Fruit fly (Drosophila melanogaster): ENCODE measurements around the gene CG9555.
A peak's percentile ranks its signal among the peaks of the same experiment; 100 is the strongest.

The CG9555 gene

DNA sequence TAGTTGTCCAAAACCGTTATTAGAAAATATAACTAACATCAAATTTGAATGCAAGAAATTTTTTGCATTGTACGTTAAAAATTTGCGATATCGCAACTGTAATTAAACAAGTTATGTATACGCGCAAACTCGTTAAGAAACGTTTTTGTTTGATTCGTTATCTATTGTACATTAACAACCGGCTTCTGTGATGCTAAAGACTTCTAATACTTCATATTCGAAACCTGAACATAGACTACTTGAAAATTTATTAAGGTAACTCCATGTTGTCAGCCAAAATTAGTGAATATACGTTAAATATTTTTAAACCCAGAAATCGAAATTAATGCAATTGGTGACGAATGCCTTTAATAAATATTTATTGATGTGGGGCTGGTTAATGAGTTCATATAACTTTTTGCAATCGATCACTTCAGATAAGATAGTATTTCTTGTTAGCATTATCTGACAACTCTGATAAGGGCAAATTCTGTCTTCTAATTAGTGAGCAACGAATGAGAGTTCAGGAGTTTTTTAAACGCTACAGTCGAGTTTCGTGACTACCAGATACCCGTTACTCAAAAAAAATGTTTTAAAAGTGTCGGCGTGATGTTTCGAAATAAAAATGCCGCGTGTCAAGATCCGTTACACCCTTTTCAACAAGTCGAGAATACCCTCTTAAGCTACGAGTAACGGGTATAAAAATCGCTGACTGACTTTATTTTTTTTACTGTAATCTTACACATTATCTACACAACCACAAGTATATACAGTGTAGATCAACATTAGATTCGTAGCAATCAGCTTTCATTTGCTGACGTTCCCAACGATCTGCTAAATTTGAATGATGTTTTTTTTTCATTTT, 39.1 kb upstream of the CG9555 start (continued):
- peak; percentile 51 for TF ChIP-seq grn (GFP tag; optimal IDR thresholded peaks at IDR 0.05)
- TF ChIP-seq CG16813 (GFP tag; IDR thresholded peaks at IDR 0.05; ENCODE audit: partially characterized antibody), result peak; percentile 74
- TF ChIP-seq pzg (GFP tag; optimal IDR thresholded peaks at IDR 0.05), result peak; percentile 9
- no peak for TF ChIP-seq pb (GFP tag; optimal IDR thresholded peaks at IDR 0.05)
- peak; percentile 30 for TF ChIP-seq CG12071 (GFP tag; optimal IDR thresholded peaks at IDR 0.05)
- TF ChIP-seq Dek (tag; optimal IDR thresholded peaks at IDR 0.05), result peak; percentile 26
- TF ChIP-seq NC2α (GFP tag; optimal IDR thresholded peaks at IDR 0.05), result peak; percentile 7
- no peak for TF ChIP-seq CG4707 (GFP tag; optimal IDR thresholded peaks at IDR 0.05)
- peak; percentile 9 for TF ChIP-seq fu2 (GFP tag; optimal IDR thresholded peaks at IDR 0.05)
- peak; percentile 14 for TF ChIP-seq ATbp (GFP tag; optimal IDR thresholded peaks at IDR 0.05)
- peak; percentile 85 for TF ChIP-seq CG2199 (GFP tag; IDR thresholded peaks at IDR 0.05)
- TF ChIP-seq sob (GFP tag; IDR thresholded peaks at IDR 0.05), result peak; percentile 36; the same call in 1 of the 2 replicates
- peak; percentile 27 for TF ChIP-seq CG10979 (tag; optimal IDR thresholded peaks at IDR 0.05)
- TF ChIP-seq CG4328 (GFP tag; optimal IDR thresholded peaks at IDR 0.05), result peak; percentile 15
- TF ChIP-seq Hr51 (GFP tag; optimal IDR thresholded peaks at IDR 0.05), result peak; percentile 18 to 31
- no peak for TF ChIP-seq CG16779 (GFP tag; IDR thresholded peaks at IDR 0.05)
- TF ChIP-seq CG8359 (GFP tag; optimal IDR thresholded peaks at IDR 0.05; ENCODE audit: borderline replicate concordance), result no peak
- TF ChIP-seq PHDP (tag; optimal IDR thresholded peaks at IDR 0.05), result peak; percentile 48
- peak; percentile 83 for TF ChIP-seq amos (GFP tag; IDR thresholded peaks at IDR 0.05; ENCODE audit: partially characterized antibody)
- no peak for TF ChIP-seq nerfin-1 (tag; optimal IDR thresholded peaks at IDR 0.05)
- peak; percentile 28 for TF ChIP-seq CG3281 (GFP tag; optimal IDR thresholded peaks at IDR 0.05)
- TF ChIP-seq CG10654 (GFP tag; optimal IDR thresholded peaks at IDR 0.05), result no peak
- peak; percentile 5 for TF ChIP-seq CG5180 (GFP tag; optimal IDR thresholded peaks at IDR 0.05)
- TF ChIP-seq CG14710 (tag; optimal IDR thresholded peaks at IDR 0.05), result peak; percentile 3
- TF ChIP-seq Atf6 (GFP tag; IDR thresholded peaks at IDR 0.05), result peak; percentile 66
- peak; percentile 27 for TF ChIP-seq CG16815 (GFP tag; optimal IDR thresholded peaks at IDR 0.05)
- no peak for TF ChIP-seq prd (optimal IDR thresholded peaks at IDR 0.05)
- TF ChIP-seq prd (GFP tag; IDR thresholded peaks at IDR 0.05), result peak; percentile 62; the same call in 2 of the 3 replicates
- peak; percentile 42 for TF ChIP-seq mirr (GFP tag; optimal IDR thresholded peaks at IDR 0.05)
- TF ChIP-seq CG9876 (GFP tag; optimal IDR thresholded peaks at IDR 0.05), result peak; percentile 39
- no peak; the same call in 1 of the 2 replicates for TF ChIP-seq esg (GFP tag; conservative IDR thresholded peaks at IDR 0.05)
- TF ChIP-seq lab (GFP tag; optimal IDR thresholded peaks at IDR 0.05), result peak; percentile 88
- peak; percentile 91 for TF ChIP-seq Myb (GFP tag; optimal IDR thresholded peaks at IDR 0.05)
- TF ChIP-seq Asciz (GFP tag; optimal IDR thresholded peaks at IDR 0.05), result no peak
- peak; percentile 76; the same call in 2 of the 3 replicates for TF ChIP-seq Opbp (GFP tag; IDR thresholded peaks at IDR 0.05; ENCODE audit: partially characterized antibody)
- peak in 1 of 2 experiments; percentile 68 for TF ChIP-seq eve (GFP tag; optimal IDR thresholded peaks at IDR 0.05)
- TF ChIP-seq CG3065 (GFP tag; optimal IDR thresholded peaks at IDR 0.05), result peak; percentile 30
- peak; percentile 11 for TF ChIP-seq BEAF-32 (GFP tag; optimal IDR thresholded peaks at IDR 0.05)
- peak; percentile 87 for TF ChIP-seq stwl (tag; optimal IDR thresholded peaks at IDR 0.05)
- peak; percentile 46 for TF ChIP-seq Side (GFP tag; optimal IDR thresholded peaks at IDR 0.05)
- peak; percentile 1 for TF ChIP-seq CG13424 (tag; optimal IDR thresholded peaks at IDR 0.05)
- peak; percentile 46 for TF ChIP-seq CG9609 (GFP tag; optimal IDR thresholded peaks at IDR 0.05)
- TF ChIP-seq CG17829 (tag; optimal IDR thresholded peaks at IDR 0.05), result peak; percentile 14
- peak; percentile 93 for TF ChIP-seq Med (GFP tag)
- TF ChIP-seq pros (GFP tag; optimal IDR thresholded peaks at IDR 0.05), result no peak
- TF ChIP-seq nerfin-2 (GFP tag; IDR thresholded peaks at IDR 0.05; ENCODE audit: partially characterized antibody), result peak; percentile 57
- no peak for TF ChIP-seq MTF-1 (GFP tag; optimal IDR thresholded peaks at IDR 0.05; ENCODE audit: borderline replicate concordance)

Measured in whole organism, embryonic.